Worm (Caenorhabditis elegans): ENCODE data around the gene bath-27.

The bath-27 gene

DNA sequence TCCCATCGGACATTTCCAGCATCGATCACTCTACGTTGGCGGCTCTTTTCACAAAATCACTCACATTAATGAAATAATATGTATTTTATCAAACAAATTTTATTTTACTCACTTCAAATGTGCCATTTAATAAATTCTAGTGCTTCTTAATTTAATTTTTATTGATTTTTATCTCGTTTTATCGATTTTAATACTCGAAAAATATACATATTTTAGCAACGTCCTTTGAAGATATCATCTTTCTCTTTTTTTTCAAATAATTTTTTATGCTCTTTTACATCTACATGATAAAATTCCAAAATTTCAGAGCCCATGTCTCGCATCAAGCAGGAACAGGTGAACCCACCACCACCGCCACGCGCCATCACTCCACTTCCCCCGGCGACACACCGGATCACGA, at the start of gene bath-27, which contains the start of gene lido-14:
Gene bath-27, plus strand, starts transcription at position 306 of the 400 bp plus-strand sequence.
Gene lido-14, plus strand, starts transcription at position 301 of the 400 bp plus-strand sequence.
- TF ChIP-seq hmbx-1 (tag; optimal IDR thresholded peaks at IDR 0.05) = no peak
- TF ChIP-seq tra-4 (tag; optimal IDR thresholded peaks at IDR 0.05) = no peak
- TF ChIP-seq hnd-1 (tag; optimal IDR thresholded peaks at IDR 0.05) = no peak

DNA sequence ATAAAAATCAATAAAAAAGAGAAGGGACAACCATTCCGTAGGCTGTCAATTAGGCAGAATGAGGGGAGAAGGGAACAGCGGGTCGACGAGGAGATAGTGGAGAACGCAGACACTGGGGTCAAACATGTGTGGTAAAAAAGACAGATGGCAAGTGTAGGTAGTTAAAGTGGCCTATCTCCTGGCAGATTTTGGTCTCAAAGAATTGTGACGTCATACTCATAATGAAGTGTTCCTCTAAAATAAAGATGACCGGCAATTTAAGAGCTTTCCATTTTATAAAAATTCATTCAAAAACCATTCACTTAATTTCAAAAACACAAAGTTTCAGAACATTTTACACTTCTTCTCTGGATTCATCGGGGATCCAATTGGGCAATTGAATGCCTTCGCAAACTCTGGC, 49.0 kb upstream of the bath-27 start:
- TF ChIP-seq tbx-37 (GFP tag; conservative IDR thresholded peaks at IDR 0.05) = peak; percentile 35; the same call in 1 of the 2 replicates

DNA sequence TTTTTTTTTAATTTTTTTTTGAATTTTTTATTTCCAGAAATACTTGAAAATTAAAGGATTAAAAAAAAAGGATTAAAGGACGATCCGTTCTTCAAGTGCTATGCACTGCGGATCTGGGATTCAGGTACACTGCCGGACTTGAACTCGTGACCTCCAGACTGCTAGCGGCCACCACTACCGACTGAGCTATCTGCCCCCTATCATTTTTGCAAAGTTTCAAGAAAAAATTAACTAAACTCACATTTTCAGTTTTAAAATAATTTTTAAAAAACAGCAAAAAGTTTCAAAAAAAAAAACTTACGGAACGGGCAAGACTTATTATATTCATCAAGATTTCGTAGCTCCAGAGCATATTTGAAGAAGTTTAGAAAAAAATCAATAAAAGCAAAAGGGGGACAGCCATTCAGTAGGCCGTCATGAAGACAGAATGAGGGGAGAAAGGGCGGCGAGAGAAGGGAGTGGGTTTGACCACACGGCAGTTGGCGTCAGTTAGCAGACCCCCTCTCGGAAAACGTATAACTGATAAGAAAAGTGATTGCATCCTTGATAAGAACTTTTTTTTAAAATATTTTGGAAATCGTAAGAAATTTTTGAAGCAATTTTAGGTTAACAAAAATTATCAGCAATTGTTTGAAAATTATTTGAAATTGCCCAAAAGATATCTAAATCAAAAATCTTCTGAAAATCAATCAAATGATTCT, 47.8 kb upstream of the bath-27 start:
- no peak for TF ChIP-seq sea-1 (GFP tag; conservative IDR thresholded peaks at IDR 0.05)
- TF ChIP-seq ama-1 (optimal IDR thresholded peaks at IDR 0.05) = no peak
- TF ChIP-seq ceh-13 (GFP tag; optimal IDR thresholded peaks at IDR 0.05) = no peak
- TF ChIP-seq flt-1 (GFP tag; IDR thresholded peaks at IDR 0.05) = no peak
- no peak for TF ChIP-seq hmbx-1 (tag; optimal IDR thresholded peaks at IDR 0.05)
- TF ChIP-seq scrt-1 (GFP tag; IDR thresholded peaks at IDR 0.05) = no peak
- TF ChIP-seq F13C5.2 (tag; optimal IDR thresholded peaks at IDR 0.05) = no peak
- TF ChIP-seq hnd-1 (tag; optimal IDR thresholded peaks at IDR 0.05) = no peak
- no peak for TF ChIP-seq tra-4 (tag; optimal IDR thresholded peaks at IDR 0.05)
- TF ChIP-seq B0310.2 (tag; optimal IDR thresholded peaks at IDR 0.05) = no peak
- no peak for TF ChIP-seq ceh-36 (tag; optimal IDR thresholded peaks at IDR 0.05)
- no peak for TF ChIP-seq ets-7 (tag; optimal IDR thresholded peaks at IDR 0.05)

DNA sequence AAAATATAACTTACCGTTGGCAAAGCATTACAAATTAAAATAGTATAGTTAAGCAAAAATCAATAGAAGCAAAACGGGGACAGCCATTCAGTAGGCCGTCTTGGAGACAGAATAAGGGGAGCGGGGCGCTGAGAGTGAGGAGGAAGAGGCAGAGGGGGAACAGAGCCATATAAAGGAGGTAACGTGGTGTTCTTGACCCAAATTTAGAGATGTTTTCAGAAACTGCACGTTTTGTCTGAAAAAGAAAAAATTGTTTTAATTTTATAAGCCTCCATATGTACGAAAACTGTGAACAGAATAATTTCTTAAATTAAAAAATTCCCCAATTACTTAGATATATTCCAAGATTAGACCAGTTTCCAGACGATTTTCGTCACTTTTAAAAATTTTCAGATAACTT, 45.5 kb upstream of the bath-27 start, which contains the start of gene F39E9.6:
Gene F39E9.6, minus strand, starts transcription at position 101 of the 400 bp plus-strand sequence.
- TF ChIP-seq flt-1 (GFP tag; IDR thresholded peaks at IDR 0.05) (no peak), scrt-1 (GFP tag; IDR thresholded peaks at IDR 0.05) (no peak), hnd-1 (tag; optimal IDR thresholded peaks at IDR 0.05) (no peak), B0310.2 (tag; optimal IDR thresholded peaks at IDR 0.05) (no peak), pes-1 (GFP tag; IDR thresholded peaks at IDR 0.05) (no peak), tbx-11 (GFP tag; IDR thresholded peaks at IDR 0.05) (no peak)

DNA sequence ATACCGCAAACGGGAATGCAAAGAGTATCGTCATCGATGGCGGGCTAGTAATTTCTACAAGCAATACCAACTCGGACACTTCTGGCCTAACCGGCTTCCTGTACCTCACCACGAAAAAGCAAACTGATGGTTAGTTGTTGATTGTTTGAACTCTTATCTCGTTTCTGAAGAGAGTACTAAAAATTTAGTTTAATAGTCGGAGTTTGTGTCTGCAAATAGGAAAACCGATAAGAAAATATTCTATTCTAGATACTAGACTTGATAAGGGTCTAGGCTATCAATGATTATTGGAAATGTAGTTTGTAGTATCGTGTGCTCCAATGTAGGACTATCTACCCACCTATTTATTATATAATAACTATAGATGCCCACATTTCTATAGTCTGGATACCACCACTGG, 40.1 kb upstream of the bath-27 start:
- TF ChIP-seq ceh-36 (tag; optimal IDR thresholded peaks at IDR 0.05) = no peak
- no peak for TF ChIP-seq ets-7 (tag; optimal IDR thresholded peaks at IDR 0.05)
- TF ChIP-seq scrt-1 (GFP tag; IDR thresholded peaks at IDR 0.05) = no peak
- no peak for TF ChIP-seq hmbx-1 (tag; optimal IDR thresholded peaks at IDR 0.05)
- TF ChIP-seq F13C5.2 (tag; optimal IDR thresholded peaks at IDR 0.05) = no peak
- no peak for TF ChIP-seq tbx-37 (GFP tag; conservative IDR thresholded peaks at IDR 0.05)
- no peak for TF ChIP-seq tra-4 (tag; optimal IDR thresholded peaks at IDR 0.05)
- no peak for TF ChIP-seq flt-1 (GFP tag; IDR thresholded peaks at IDR 0.05)
- no peak for TF ChIP-seq sea-1 (GFP tag; conservative IDR thresholded peaks at IDR 0.05)
- no peak for TF ChIP-seq hnd-1 (tag; optimal IDR thresholded peaks at IDR 0.05)
- TF ChIP-seq aly-1 (tag; optimal IDR thresholded peaks at IDR 0.05) = no peak
- no peak for TF ChIP-seq B0310.2 (tag; optimal IDR thresholded peaks at IDR 0.05)
- TF ChIP-seq tbx-11 (GFP tag; IDR thresholded peaks at IDR 0.05) = no peak
- TF ChIP-seq hmg-4 (GFP tag; optimal IDR thresholded peaks at IDR 0.05) = no peak
- no peak for TF ChIP-seq ama-1 (optimal IDR thresholded peaks at IDR 0.05)
- no peak for TF ChIP-seq pes-1 (GFP tag; IDR thresholded peaks at IDR 0.05)

DNA sequence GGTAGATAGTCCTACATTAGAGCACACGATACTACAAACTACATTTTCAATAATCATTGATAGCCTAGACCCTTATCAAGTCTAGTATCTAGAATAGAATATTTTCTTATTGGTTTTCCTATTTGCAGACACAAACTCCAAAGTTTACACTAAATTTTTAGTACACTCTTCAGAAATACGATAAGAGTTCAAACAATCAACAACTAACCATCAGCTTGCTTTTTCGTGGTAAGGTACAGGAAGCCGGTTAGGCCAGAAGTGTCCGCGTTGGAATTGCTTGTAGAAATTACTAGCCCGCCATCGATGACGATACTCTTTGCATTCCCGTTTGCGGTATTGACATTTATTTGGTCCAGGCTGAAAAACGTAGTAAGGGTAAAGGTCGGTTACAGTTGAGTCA, 36.7 kb upstream of the bath-27 start, which contains the start of gene Y46D2A.1:
Gene Y46D2A.1, plus strand, starts transcription at position 301 of the 400 bp plus-strand sequence.
- TF ChIP-seq tra-4 (tag; optimal IDR thresholded peaks at IDR 0.05) (no peak), hnd-1 (tag; optimal IDR thresholded peaks at IDR 0.05) (no peak), sea-1 (GFP tag; conservative IDR thresholded peaks at IDR 0.05) (no peak)

DNA sequence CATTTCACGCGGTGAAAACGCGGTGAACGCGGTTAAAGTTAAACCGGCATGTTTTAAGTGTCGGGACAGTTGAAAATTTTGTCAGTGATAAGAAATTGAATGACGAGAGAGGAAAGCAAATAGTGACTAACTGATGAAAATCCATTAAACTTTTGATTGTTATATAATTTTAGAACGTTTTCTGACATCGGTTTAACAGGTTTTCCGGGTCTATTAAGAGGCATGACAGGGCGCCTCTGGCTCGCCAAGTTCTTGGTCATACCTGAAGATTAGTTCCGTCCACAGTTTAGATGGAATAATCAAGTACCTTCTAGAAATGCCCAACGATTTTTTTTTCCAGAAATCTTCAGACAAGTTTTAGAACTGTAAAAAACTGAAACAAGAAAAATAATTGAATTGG, 35.8 kb upstream of the bath-27 start, which contains the start of gene Y46D2A.2:
Gene Y46D2A.2, minus strand, starts transcription at position 101 of the 400 bp plus-strand sequence.
- TF ChIP-seq ceh-13 (GFP tag; optimal IDR thresholded peaks at IDR 0.05) = no peak
- TF ChIP-seq tra-4 (tag; optimal IDR thresholded peaks at IDR 0.05) = no peak
- TF ChIP-seq ets-7 (tag; optimal IDR thresholded peaks at IDR 0.05) = no peak
- TF ChIP-seq hnd-1 (tag; optimal IDR thresholded peaks at IDR 0.05) = no peak
- no peak for TF ChIP-seq hmg-4 (GFP tag; optimal IDR thresholded peaks at IDR 0.05)
- TF ChIP-seq ama-1 (optimal IDR thresholded peaks at IDR 0.05) = no peak
- TF ChIP-seq B0310.2 (tag; optimal IDR thresholded peaks at IDR 0.05) = no peak
- TF ChIP-seq tbx-11 (GFP tag; IDR thresholded peaks at IDR 0.05) = no peak
- TF ChIP-seq sea-1 (GFP tag; conservative IDR thresholded peaks at IDR 0.05) = no peak
- TF ChIP-seq hmbx-1 (tag; optimal IDR thresholded peaks at IDR 0.05) = no peak
- TF ChIP-seq flt-1 (GFP tag; IDR thresholded peaks at IDR 0.05) = no peak

DNA sequence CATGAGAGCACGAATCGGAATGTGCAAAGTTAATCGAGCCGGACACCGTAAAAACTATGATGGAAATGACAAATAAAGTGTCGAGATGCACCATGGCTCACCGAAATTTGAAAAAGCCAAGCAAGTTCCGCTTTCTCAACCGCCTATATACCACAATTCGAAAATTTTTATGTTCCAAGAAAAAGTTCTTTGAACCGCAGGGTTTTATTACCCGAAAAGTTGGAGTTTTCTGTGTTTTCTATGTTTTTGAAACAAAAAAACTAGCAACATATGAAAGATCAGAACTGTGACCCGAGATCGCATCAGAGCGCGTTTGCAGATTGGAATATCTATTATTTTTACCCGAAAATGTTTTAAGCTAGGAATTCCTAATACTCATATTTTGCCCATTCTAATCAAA, 31.8 kb upstream of the bath-27 start, which contains the start of gene Y46D2A.3:
Gene Y46D2A.3, minus strand, starts transcription at position 101 of the 400 bp plus-strand sequence.
- no peak for TF ChIP-seq tbx-11 (GFP tag; IDR thresholded peaks at IDR 0.05)
- no peak for TF ChIP-seq ets-7 (tag; optimal IDR thresholded peaks at IDR 0.05)
- no peak for TF ChIP-seq pes-1 (GFP tag; IDR thresholded peaks at IDR 0.05)
- TF ChIP-seq aly-1 (tag; optimal IDR thresholded peaks at IDR 0.05) = no peak
- no peak for TF ChIP-seq ceh-36 (tag; optimal IDR thresholded peaks at IDR 0.05)
- TF ChIP-seq hnd-1 (tag; optimal IDR thresholded peaks at IDR 0.05) = no peak
- TF ChIP-seq hmg-4 (GFP tag; optimal IDR thresholded peaks at IDR 0.05) = no peak
- TF ChIP-seq tra-4 (tag; optimal IDR thresholded peaks at IDR 0.05) = no peak
- TF ChIP-seq ceh-13 (GFP tag; optimal IDR thresholded peaks at IDR 0.05) = no peak
